Worm (Caenorhabditis elegans): ENCODE data around the gene bath-47.
"Not testable (repeated sequence)": the region's sequence is repeated elsewhere in the genome, so short reads cannot be mapped to it uniquely, and the experiment has no call there.

bath-47 gene

ce11 chrII:1624572-1624971 lies 23.0 kb downstream of the bath-47 start, which contains the start of gene fbxa-160:
Gene fbxa-160 (minus strand): TSS chrII:1624672.
- TF ChIP-seq unc-130 (GFP tag; optimal IDR thresholded peaks at IDR 0.05) (no peak), nhr-77 (tag; optimal IDR thresholded peaks at IDR 0.05) (no peak), Y5F2A.4 (GFP tag; optimal IDR thresholded peaks at IDR 0.05) (no peak), ceh-32 (tag; optimal IDR thresholded peaks at IDR 0.05; ENCODE audit: poor library complexity) (no peak), daf-8 (GFP tag; IDR thresholded peaks at IDR 0.05) (no peak), rbr-2 (tag; optimal IDR thresholded peaks at IDR 0.05) (no peak), lim-7 (GFP tag; IDR thresholded peaks at IDR 0.05) (no peak), aly-2 (tag; optimal IDR thresholded peaks at IDR 0.05) (no peak), lin-38 (GFP tag; IDR thresholded peaks at IDR 0.05) (no peak), saeg-2 (GFP tag; IDR thresholded peaks at IDR 0.05) (no peak), mdl-1 (tag; optimal IDR thresholded peaks at IDR 0.05) (no peak), nhr-111 (GFP tag; optimal IDR thresholded peaks at IDR 0.05) (no peak), Y105C5A.15 (GFP tag; IDR thresholded peaks at IDR 0.05) (no peak), D1046.2 (GFP tag; IDR thresholded peaks at IDR 0.05) (no peak), zag-1 (tag; optimal IDR thresholded peaks at IDR 0.05) (no peak), nhr-102 (tag; optimal IDR thresholded peaks at IDR 0.05) (no peak)

ce11 chrII:1625666-1626065 lies 24.1 kb downstream of the bath-47 start, which contains the start of gene C08E3.14:
Gene C08E3.14 (plus strand): TSS chrII:1625966.
- TF ChIP-seq lin-39 (tag; optimal IDR thresholded peaks at IDR 0.05) = no peak
- TF ChIP-seq dmd-6 (GFP tag; IDR thresholded peaks at IDR 0.05) = no peak
- TF ChIP-seq duxl-1 (tag; optimal IDR thresholded peaks at IDR 0.05; ENCODE audit: poor library complexity) = no peak
- TF ChIP-seq lir-3 (tag; optimal IDR thresholded peaks at IDR 0.05) = no peak
- no peak for TF ChIP-seq ceh-62 (tag; optimal IDR thresholded peaks at IDR 0.05)
- no peak for TF ChIP-seq attf-4 (tag; optimal IDR thresholded peaks at IDR 0.05)
- TF ChIP-seq arid-1 (GFP tag; conservative IDR thresholded peaks at IDR 0.05) = no peak
- no peak for TF ChIP-seq lin-38 (GFP tag; IDR thresholded peaks at IDR 0.05)
- TF ChIP-seq ztf-7 (tag; optimal IDR thresholded peaks at IDR 0.05) = no peak
- TF ChIP-seq ces-1 (GFP tag; optimal IDR thresholded peaks at IDR 0.05) = no peak
- TF ChIP-seq spr-3 (GFP tag; optimal IDR thresholded peaks at IDR 0.05) = no peak
- TF ChIP-seq vab-7 (GFP tag; IDR thresholded peaks at IDR 0.05) = no peak
- TF ChIP-seq T20F7.1 (GFP tag; optimal IDR thresholded peaks at IDR 0.05) = no peak
- no peak for TF ChIP-seq D1046.2 (GFP tag; IDR thresholded peaks at IDR 0.05)
- no peak for TF ChIP-seq dmd-8 (GFP tag; IDR thresholded peaks at IDR 0.05)
- TF ChIP-seq nhr-102 (tag; optimal IDR thresholded peaks at IDR 0.05) = no peak
- no peak for TF ChIP-seq zag-1 (tag; optimal IDR thresholded peaks at IDR 0.05)

- TF ChIP-seq mes-2 (tag; optimal IDR thresholded peaks at IDR 0.05; ENCODE audit: poor library complexity, severe bottlenecking); nhr-76 (tag; optimal IDR thresholded peaks at IDR 0.05); ces-1 (GFP tag; optimal IDR thresholded peaks at IDR 0.05): not testable (repeated sequence)
These were observed 26.2 kb downstream of the bath-47 start, which contains the start of gene C08E3.15 for ce11 chrII:1627783-1628182. Gene C08E3.15 (minus strand): TSS chrII:1627883.

ce11 chrII:1632216-1632615 lies 30.6 kb downstream of the bath-47 start, which contains the start of gene C08E3.13:
Gene C08E3.13 (minus strand): TSS chrII:1632316.
- not testable (repeated sequence) for TF ChIP-seq madf-5 (GFP tag; IDR thresholded peaks at IDR 0.05); ztf-7 (tag; optimal IDR thresholded peaks at IDR 0.05); fos-1 (tag; optimal IDR thresholded peaks at IDR 0.05)

- not testable (repeated sequence) for TF ChIP-seq set-16 (GFP tag; IDR thresholded peaks at IDR 0.05); daf-16 (GFP tag; optimal IDR thresholded peaks at IDR 0.05); daf-16 (tag; optimal IDR thresholded peaks at IDR 0.05); lir-3 (tag; optimal IDR thresholded peaks at IDR 0.05)
These were observed 31.9 kb downstream of the bath-47 start, which contains the start of gene C08E3.1 for ce11 chrII:1633490-1633889. Gene C08E3.1 (plus strand): TSS chrII:1633790.

All from whole organism, L4 larva.